Worm (Caenorhabditis elegans) whole organism, L1 larva: ENCODE measurements around the gene frpr-18.

Experiments used
- C34B4.2 ChIP-seq: sonication (generic microtip); optimal IDR thresholded peaks from 2 replicates; lab custom pipeline; 2017; ENCODE audit warnings: mild to moderate bottlenecking, missing genetic modification characterization, missing compliant biosample characterization
- F16B12.6 ChIP-seq: fragments of 150-350 bp; optimal IDR thresholded peaks from 2 replicates; lab custom pipeline; 2014; ENCODE audit warnings: missing biosample characterization, missing genetic modification characterization
- aly-2 ChIP-seq: fragments of 150-350 bp; optimal IDR thresholded peaks from 2 replicates; lab custom pipeline; 2014; ENCODE audit warnings: missing biosample characterization, missing genetic modification characterization
- blmp-1 ChIP-seq: fragments of 150-350 bp; optimal IDR thresholded peaks from 2 replicates; lab custom pipeline; 2014; ENCODE audit warnings: missing biosample characterization, missing genetic modification characterization
- ceh-63 ChIP-seq: fragments of 200-800 bp; sonication (Bioruptor generic); optimal IDR thresholded peaks from 2 replicates; lab custom pipeline; 2018; ENCODE audit warnings: mild to moderate bottlenecking, missing genetic modification characterization, missing compliant biosample characterization
- ceh-8 ChIP-seq: fragments of 200-800 bp; sonication (Bioruptor generic); optimal IDR thresholded peaks from 2 replicates; lab custom pipeline; 2018; ENCODE audit warnings: mild to moderate bottlenecking, missing genetic modification characterization, moderate library complexity, missing compliant biosample characterization
- ceh-82 ChIP-seq, 3 experiments: fragments of 150-350 bp in 1 of 3; sonication (generic microtip) in 2 of 3; optimal IDR thresholded peaks; 2 replicates each; lab custom pipeline; 2014 to 2017; ENCODE audit warnings: missing biosample characterization in 3 of 3, missing genetic modification characterization in 3 of 3
- ceh-90 ChIP-seq: sonication (generic microtip); optimal IDR thresholded peaks from 2 replicates; lab custom pipeline; 2016; ENCODE audit warnings: missing genetic modification characterization, missing compliant biosample characterization
- ces-1 ChIP-seq: fragments of 150-350 bp; optimal IDR thresholded peaks from 2 replicates; lab custom pipeline; 2014; ENCODE audit warnings: missing biosample characterization, missing genetic modification reagents, missing genetic modification characterization
- dpl-1 ChIP-seq, 3 experiments: fragments of 150-350 bp in 2 of 3; sonication (generic microtip) in 1 of 3; optimal IDR thresholded peaks; 2 replicates each; lab custom pipeline; 2014 to 2017; ENCODE audit warnings: missing biosample characterization in 3 of 3, missing genetic modification characterization in 3 of 3, missing genetic modification reagents in 3 of 3
- efl-1 ChIP-seq, 4 experiments: fragments of 150-350 bp; optimal IDR thresholded peaks in 3 of 4; peaks in 1 of 4; 1 replicate in 1 of 4; 2 replicates in 3 of 4; lab custom pipeline; 2014; ENCODE audit warnings: missing biosample characterization in 2 of 4, missing genetic modification characterization in 2 of 4, missing genetic modification reagents in 2 of 4
- efl-3 ChIP-seq: fragments of 200-800 bp; sonication (Bioruptor generic); optimal IDR thresholded peaks from 2 replicates; lab custom pipeline; 2018; ENCODE audit warnings: mild to moderate bottlenecking, missing genetic modification characterization, missing compliant biosample characterization
- egl-13 ChIP-seq: sonication (generic microtip); optimal IDR thresholded peaks from 2 replicates; lab custom pipeline; 2016; ENCODE audit warnings: missing genotype, missing genetic modification reagents, missing genetic modification characterization, missing compliant biosample characterization
- egl-27 ChIP-seq, 2 experiments: fragments of 150-350 bp in 1 of 2; sonication (generic microtip); optimal IDR thresholded peaks; 3 replicates each; lab custom pipeline; 2017 to 2018; ENCODE audit warnings: missing biosample characterization in 2 of 2, missing genetic modification characterization in 2 of 2, missing genetic modification reagents in 2 of 2
- elt-3 ChIP-seq, 6 experiments: fragments of 150-350 bp in 1 of 6; sonication (generic microtip); optimal IDR thresholded peaks; 2 replicates each; lab custom pipeline; 2017 to 2018; ENCODE audit warnings: missing biosample characterization in 6 of 6, missing genetic modification characterization in 6 of 6, inconsistent platforms in 1 of 6
- ets-5 ChIP-seq: fragments of 200-800 bp; sonication (Bioruptor generic); IDR thresholded peaks from 2 replicates; pipeline ENCODE4 v1.3.6; 2022; ENCODE audit warnings: missing genetic modification characterization, missing compliant biosample characterization
- fkh-10 ChIP-seq: sonication (generic microtip); optimal IDR thresholded peaks from 2 replicates; lab custom pipeline; 2017; ENCODE audit warnings: missing biosample characterization, missing genetic modification reagents, missing genetic modification characterization
- fkh-8 ChIP-seq: sonication (generic microtip); optimal IDR thresholded peaks from 2 replicates; lab custom pipeline; 2016; ENCODE audit warnings: mild to moderate bottlenecking, missing genetic modification characterization, missing compliant biosample characterization
- grh-1 ChIP-seq: fragments of 200-800 bp; sonication (Bioruptor generic); IDR thresholded peaks from 2 replicates; pipeline ENCODE4 v1.3.6; 2022; ENCODE audit warnings: missing genetic modification reagents, missing genetic modification characterization, missing compliant biosample characterization
- hlh-4 ChIP-seq: sonication (generic microtip); optimal IDR thresholded peaks from 2 replicates; lab custom pipeline; 2016; ENCODE audit warnings: mild to moderate bottlenecking, missing genetic modification characterization, missing compliant biosample characterization
- hpl-2 ChIP-seq: fragments of 150-350 bp; optimal IDR thresholded peaks from 2 replicates; lab custom pipeline; 2014; ENCODE audit warnings: missing biosample characterization, missing genetic modification reagents, missing genetic modification characterization
- lin-13 ChIP-seq: fragments of 150-350 bp; optimal IDR thresholded peaks from 2 replicates; lab custom pipeline; 2014; ENCODE audit warnings: missing biosample characterization, missing genetic modification reagents, missing genetic modification characterization
- lin-14 ChIP-seq: fragments of 200-800 bp; sonication (Bioruptor generic); optimal IDR thresholded peaks from 2 replicates; lab custom pipeline; 2018; ENCODE audit warnings: mild to moderate bottlenecking, missing genetic modification characterization, moderate library complexity, missing compliant biosample characterization
- lin-39 ChIP-seq: fragments of 150-350 bp; optimal IDR thresholded peaks from 2 replicates; lab custom pipeline; 2014; ENCODE audit warnings: missing biosample characterization, missing genetic modification reagents, missing genetic modification characterization
- mep-1 ChIP-seq: fragments of 150-350 bp; optimal IDR thresholded peaks from 2 replicates; lab custom pipeline; 2014; ENCODE audit warnings: missing biosample characterization, missing genetic modification characterization
- nhr-11 ChIP-seq: fragments of 150-350 bp; optimal IDR thresholded peaks from 2 replicates; lab custom pipeline; 2014; ENCODE audit warnings: missing biosample characterization, missing genetic modification characterization
- nhr-12 ChIP-seq: sonication (generic microtip); optimal IDR thresholded peaks from 2 replicates; lab custom pipeline; 2017; ENCODE audit warnings: missing biosample characterization, missing genetic modification characterization
- nhr-237 ChIP-seq: fragments of 150-350 bp; optimal IDR thresholded peaks from 2 replicates; lab custom pipeline; 2014; ENCODE audit warnings: missing biosample characterization, missing genetic modification characterization
- nhr-28 ChIP-seq: fragments of 150-350 bp; optimal IDR thresholded peaks from 2 replicates; lab custom pipeline; 2014; ENCODE audit warnings: missing biosample characterization, missing genetic modification characterization
- nhr-47 ChIP-seq: sonication (generic microtip); optimal IDR thresholded peaks from 2 replicates; lab custom pipeline; 2016; ENCODE audit warnings: mild to moderate bottlenecking, missing genetic modification characterization, moderate library complexity, missing compliant biosample characterization
- nhr-77 ChIP-seq: fragments of 150-350 bp; optimal IDR thresholded peaks from 2 replicates; lab custom pipeline; 2014; ENCODE audit warnings: missing biosample characterization, missing genetic modification characterization
- nhr-85 ChIP-seq: sonication (generic microtip); peaks from one replicate; lab custom pipeline; 2016; ENCODE audit warnings: missing genetic modification characterization, inconsistent platforms, missing compliant biosample characterization
- nhr-90 ChIP-seq: sonication (generic microtip); optimal IDR thresholded peaks from 2 replicates; lab custom pipeline; 2016; ENCODE audit warnings: mild to moderate bottlenecking, missing genetic modification characterization, missing compliant biosample characterization; ENCODE audit not compliant: poor library complexity
- rnt-1 ChIP-seq: sonication (generic microtip); optimal IDR thresholded peaks from 2 replicates; lab custom pipeline; 2016; ENCODE audit warnings: mild to moderate bottlenecking, missing genetic modification characterization, moderate library complexity, missing compliant biosample characterization
- skn-1 ChIP-seq: fragments of 150-350 bp; optimal IDR thresholded peaks from 2 replicates; lab custom pipeline; 2014; ENCODE audit warnings: missing biosample characterization, missing genetic modification characterization
- snu-23 ChIP-seq: sonication (generic microtip); optimal IDR thresholded peaks from 2 replicates; lab custom pipeline; 2016; ENCODE audit warnings: missing genetic modification characterization, missing compliant biosample characterization
- sptf-1 ChIP-seq: fragments of 150-350 bp; optimal IDR thresholded peaks from 2 replicates; lab custom pipeline; 2014; ENCODE audit warnings: missing biosample characterization, missing genetic modification characterization
- unc-86 ChIP-seq: sonication (generic microtip); optimal IDR thresholded peaks from 2 replicates; lab custom pipeline; 2016; ENCODE audit warnings: missing genetic modification characterization, missing compliant biosample characterization
- ztf-11 ChIP-seq, 2 experiments: sonication (generic microtip); optimal IDR thresholded peaks; 2 replicates each; lab custom pipeline; 2016 to 2017; ENCODE audit warnings: missing genetic modification characterization in 2 of 2, missing biosample characterization in 1 of 2, missing compliant biosample characterization in 1 of 2
- ztf-4 ChIP-seq: fragments of 150-350 bp; optimal IDR thresholded peaks from 2 replicates; lab custom pipeline; 2014; ENCODE audit warnings: missing biosample characterization, missing genetic modification characterization

Gene frpr-18

DNA sequence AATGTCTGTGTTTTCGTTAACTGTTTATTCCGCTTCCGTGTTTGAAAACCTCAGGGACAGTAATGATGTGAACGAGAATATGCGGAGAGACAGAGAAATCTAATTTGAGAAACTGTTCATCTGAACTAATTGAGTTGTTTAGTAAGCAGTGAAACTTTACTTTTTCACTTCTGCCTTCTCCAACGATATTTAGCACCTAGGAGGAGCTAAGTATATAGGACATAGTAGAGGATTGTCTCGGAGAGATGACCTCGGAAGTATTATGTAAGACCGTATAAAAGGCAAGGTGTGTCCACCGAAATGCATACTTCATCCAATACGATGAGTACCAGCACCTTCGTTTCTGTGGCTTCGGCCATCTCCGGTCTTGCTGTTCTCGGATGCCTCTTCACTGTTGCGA lies 40.7 kb upstream of the frpr-18 start, which contains the start of gene col-141:
Gene col-141 (plus strand): TSS at position 301 of the 400 bp plus-strand sequence.
- TF ChIP-seq ceh-8 (GFP tag; lab: Kevin White, UChicago) (no peak), efl-1 (optimal IDR thresholded peaks at IDR 0.05; lab: Kevin White, UChicago) (no peak), efl-1 (GFP tag; optimal IDR thresholded peaks at IDR 0.05 in 1 of 2; lab: Kevin White, UChicago) (peak in 1 of 2 experiments; percentile 9)

DNA sequence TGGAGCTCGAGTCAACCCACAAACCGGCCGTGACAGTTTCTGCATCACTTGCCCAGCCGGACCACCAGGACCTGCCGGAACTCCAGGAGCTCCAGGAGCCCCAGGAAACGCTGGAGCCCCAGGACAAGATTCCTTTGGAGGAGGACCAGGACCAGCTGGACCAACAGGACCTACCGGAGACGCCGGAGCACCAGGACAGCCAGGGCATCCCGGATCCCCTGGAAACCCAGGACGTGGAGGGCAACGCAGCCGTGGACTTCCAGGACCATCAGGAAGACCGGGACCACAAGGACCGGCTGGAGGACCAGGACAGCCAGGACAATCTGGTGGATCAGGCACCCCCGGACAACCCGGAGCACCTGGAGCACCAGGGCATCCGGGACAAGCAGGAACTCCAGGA lies 40.0 kb upstream of the frpr-18 start:
- TF ChIP-seq mep-1 (tag; lab: Kevin White, UChicago): no peak
- peak; percentile 45 for TF ChIP-seq ceh-8 (GFP tag; lab: Kevin White, UChicago)
- TF ChIP-seq, all 84 proteins: peak for 1

DNA sequence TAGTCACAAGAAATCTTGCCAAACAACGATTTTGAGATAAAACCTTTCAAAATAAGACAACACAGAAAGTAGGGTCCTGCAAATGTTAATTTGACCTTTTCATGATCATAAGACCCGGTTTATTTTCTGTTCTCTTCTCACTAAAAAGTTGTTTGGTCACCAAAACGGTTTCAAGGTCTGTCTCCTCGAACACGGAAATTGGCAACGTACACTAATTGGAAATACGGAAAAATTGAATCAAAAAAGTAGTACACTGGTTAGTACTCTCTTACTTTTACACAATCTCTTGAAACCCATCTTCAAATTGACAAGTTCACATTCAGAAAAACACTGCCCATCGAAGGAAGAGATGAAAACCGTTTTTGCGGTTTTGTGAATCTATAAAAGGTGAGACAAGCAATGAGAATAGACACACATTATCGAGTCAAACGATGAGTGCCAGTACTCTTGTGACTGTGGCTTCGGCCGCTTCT lies 39.3 kb upstream of the frpr-18 start, which contains the start of gene col-142:
Gene col-142 (plus strand): TSS at position 423 of the 473 bp plus-strand sequence.
- TF ChIP-seq ceh-82 (tag; optimal IDR thresholded peaks at IDR 0.05; lab: Kevin White, UChicago) (no peak), lin-14 (GFP tag; lab: Kevin White, UChicago) (peak; percentile 64), grh-1 (GFP tag; lab: Robert Waterston, UW) (no peak), nhr-85 (tag; lab: Kevin White, UChicago) (peak; percentile 84)
- TF ChIP-seq, all 84 proteins: peak for 2

DNA sequence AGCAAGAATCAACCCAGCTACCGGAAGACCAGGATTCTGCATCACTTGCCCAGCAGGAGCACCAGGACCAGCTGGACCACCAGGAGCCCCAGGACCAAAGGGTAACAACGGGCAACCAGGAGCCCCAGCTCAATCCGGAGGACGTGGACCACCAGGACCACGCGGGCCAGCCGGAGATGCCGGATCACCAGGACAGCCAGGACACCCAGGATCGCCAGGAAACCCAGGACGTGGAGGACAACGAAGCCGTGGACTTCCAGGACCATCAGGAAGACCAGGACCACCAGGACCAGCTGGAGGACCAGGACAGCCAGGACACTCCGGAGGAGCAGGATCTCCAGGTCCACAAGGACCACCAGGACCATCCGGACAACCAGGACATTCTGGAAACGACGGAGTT lies 38.6 kb upstream of the frpr-18 start:
- no peak for TF ChIP-seq egl-13
- TF ChIP-seq F16B12.6 (tag; lab: Kevin White, UChicago): no peak
- TF ChIP-seq nhr-90 (tag; lab: Kevin White, UChicago): no peak
- TF ChIP-seq nhr-77 (tag; lab: Kevin White, UChicago): no peak
- TF ChIP-seq elt-3 (tag; optimal IDR thresholded peaks at IDR 0.05; lab: Kevin White, UChicago): no peak
- no peak for TF ChIP-seq C34B4.2 (tag; lab: Kevin White, UChicago)
- TF ChIP-seq nhr-47 (tag; lab: Kevin White, UChicago): no peak
- no peak for TF ChIP-seq nhr-28 (tag; lab: Kevin White, UChicago)
- TF ChIP-seq ceh-8 (GFP tag; lab: Kevin White, UChicago): no peak
- TF ChIP-seq lin-13 (GFP tag; lab: Kevin White, UChicago): no peak
- no peak for TF ChIP-seq aly-2 (tag; lab: Kevin White, UChicago)
- no peak for TF ChIP-seq hlh-4 (tag; lab: Kevin White, UChicago)
- no peak for TF ChIP-seq blmp-1 (tag; lab: Kevin White, UChicago)
- no peak for TF ChIP-seq nhr-237 (tag; lab: Kevin White, UChicago)
- TF ChIP-seq ceh-90: no peak
- no peak for TF ChIP-seq ces-1
- no peak for TF ChIP-seq lin-39 (tag; lab: Kevin White, UChicago)
- TF ChIP-seq nhr-12 (tag; lab: Kevin White, UChicago): no peak
- TF ChIP-seq efl-3: no peak
- no peak for TF ChIP-seq fkh-10 (GFP tag; lab: Kevin White, UChicago)
- TF ChIP-seq, all 84 proteins: peak for 0

DNA sequence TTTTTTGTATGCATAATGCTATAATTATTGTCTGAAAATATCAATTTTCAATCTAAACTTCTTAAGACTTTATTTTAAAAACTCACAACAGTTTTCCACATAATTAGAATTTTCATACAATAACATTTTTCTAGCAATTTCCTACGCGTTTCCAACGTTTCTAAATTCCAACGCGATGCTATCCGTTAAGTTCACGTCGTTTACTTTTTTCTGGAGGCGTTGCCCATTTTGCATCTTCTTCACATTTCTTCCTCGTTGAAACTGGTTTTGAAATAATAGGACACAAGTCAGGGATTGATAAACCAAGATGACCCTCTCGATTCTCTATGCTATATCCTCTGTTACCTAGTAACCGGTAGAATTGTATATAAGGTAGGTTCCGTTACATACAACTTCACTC lies 34.9 kb upstream of the frpr-18 start, which contains the start of the genes T15B7.14 and col-143:
Gene T15B7.14 (minus strand): TSS at position 101 of the 400 bp plus-strand sequence.
Gene col-143 (plus strand): TSS at position 394 of the 400 bp plus-strand sequence.
- TF ChIP-seq aly-2 (tag; lab: Kevin White, UChicago): no peak
- TF ChIP-seq efl-1 (optimal IDR thresholded peaks at IDR 0.05; lab: Kevin White, UChicago): no peak
- peak in 1 of 2 experiments; percentile 46 for TF ChIP-seq efl-1 (GFP tag; optimal IDR thresholded peaks at IDR 0.05 in 1 of 2; lab: Kevin White, UChicago)
- no peak for TF ChIP-seq ztf-11 (tag; optimal IDR thresholded peaks at IDR 0.05; lab: Kevin White, UChicago)

DNA sequence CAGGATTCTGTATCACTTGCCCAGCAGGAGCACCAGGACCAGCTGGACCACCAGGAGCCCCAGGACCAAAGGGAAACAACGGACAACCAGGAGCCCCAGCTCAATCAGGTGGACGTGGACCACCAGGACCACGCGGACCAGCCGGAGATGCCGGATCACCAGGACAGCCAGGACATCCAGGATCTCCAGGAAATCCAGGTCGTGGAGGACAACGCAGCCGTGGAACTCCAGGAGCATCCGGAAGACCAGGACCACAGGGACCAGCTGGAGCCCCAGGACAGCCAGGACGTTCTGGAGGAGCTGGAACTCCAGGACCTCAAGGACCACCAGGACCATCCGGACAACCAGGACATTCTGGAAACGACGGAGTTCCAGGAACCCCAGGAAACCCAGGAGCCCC lies 34.1 kb upstream of the frpr-18 start:
- TF ChIP-seq dpl-1 (GFP tag; optimal IDR thresholded peaks at IDR 0.05; lab: Kevin White, UChicago) (no peak), ztf-4 (tag; lab: Kevin White, UChicago) (no peak), hpl-2 (no peak), nhr-11 (tag; lab: Kevin White, UChicago) (no peak), lin-39 (tag; lab: Kevin White, UChicago) (no peak), fkh-8 (tag; lab: Kevin White, UChicago) (no peak), egl-27 (tag; optimal IDR thresholded peaks at IDR 0.05; lab: Kevin White, UChicago) (no peak), sptf-1 (tag; lab: Kevin White, UChicago) (no peak), skn-1 (tag; lab: Kevin White, UChicago) (no peak), lin-14 (GFP tag; lab: Kevin White, UChicago) (no peak), ets-5 (no peak), snu-23 (GFP tag; lab: Kevin White, UChicago) (no peak), unc-86 (tag; lab: Kevin White, UChicago) (no peak), rnt-1 (no peak), C34B4.2 (tag; lab: Kevin White, UChicago) (no peak), ceh-63 (GFP tag; lab: Kevin White, UChicago) (no peak)
- TF ChIP-seq, all 84 proteins: peak for 0
